Worm (Caenorhabditis elegans) whole organism, mixed stage, embryonic: ENCODE data around the gene F53C3.6.

Experiments
- M03D4.4 ChIP-seq: sonication (generic microtip); optimal IDR thresholded peaks from 2 replicates; lab custom pipeline; 2017; ENCODE audit warnings: mild to moderate bottlenecking, missing genetic modification characterization, missing compliant biosample characterization
- bed-3 ChIP-seq: fragments of 200-800 bp; sonication (Bioruptor generic); optimal IDR thresholded peaks from 3 replicates; lab custom pipeline; 2018; ENCODE audit warnings: mild to moderate bottlenecking, missing genetic modification characterization, moderate library complexity, missing compliant biosample characterization
- blmp-1 ChIP-seq: fragments of 150-350 bp; optimal IDR thresholded peaks from 2 replicates; lab custom pipeline; 2014; ENCODE audit warnings: missing biosample characterization, missing genetic modification characterization
- ceh-39 ChIP-seq: fragments of 150-350 bp; optimal IDR thresholded peaks from 2 replicates; lab custom pipeline; 2014; ENCODE audit warnings: missing biosample characterization, missing genetic modification characterization
- ceh-43 ChIP-seq: fragments of 200-800 bp; sonication (Bioruptor generic); optimal IDR thresholded peaks from 2 replicates; lab custom pipeline; 2018; ENCODE audit warnings: mild to moderate bottlenecking, missing genetic modification characterization, moderate library complexity, missing compliant biosample characterization
- ceh-83 ChIP-seq: fragments of 200-800 bp; sonication (Bioruptor generic); optimal IDR thresholded peaks from 2 replicates; lab custom pipeline; 2018; ENCODE audit warnings: mild to moderate bottlenecking, missing genetic modification characterization, missing compliant biosample characterization
- ces-1 ChIP-seq: fragments of 150-350 bp; optimal IDR thresholded peaks from 2 replicates; lab custom pipeline; 2014; ENCODE audit warnings: missing biosample characterization, missing genetic modification reagents, missing genetic modification characterization
- cnd-1 ChIP-seq: fragments of 200-800 bp; sonication (Bioruptor generic); optimal IDR thresholded peaks from 2 replicates; lab custom pipeline; 2018; ENCODE audit warnings: mild to moderate bottlenecking, missing genetic modification characterization, missing compliant biosample characterization
- drap-1 ChIP-seq: fragments of 200-800 bp; sonication (Bioruptor generic); optimal IDR thresholded peaks from 3 replicates; lab custom pipeline; 2018; ENCODE audit warnings: mild to moderate bottlenecking, missing genetic modification characterization, missing compliant biosample characterization
- elt-1 ChIP-seq: sonication (generic microtip); optimal IDR thresholded peaks from 2 replicates; lab custom pipeline; 2017; ENCODE audit warnings: missing genetic modification characterization, mild to moderate bottlenecking, missing compliant biosample characterization, antibody characterized with exemption, moderate library complexity, borderline replicate concordance; ENCODE audit not compliant: insufficient read depth
- elt-3 ChIP-seq: fragments of 150-350 bp; optimal IDR thresholded peaks from 2 replicates; lab custom pipeline; 2014; ENCODE audit warnings: missing biosample characterization, missing genetic modification characterization
- ham-2 ChIP-seq: fragments of 200-800 bp; sonication (Bioruptor generic); optimal IDR thresholded peaks from 2 replicates; lab custom pipeline; 2018; ENCODE audit warnings: mild to moderate bottlenecking, missing genetic modification characterization, missing compliant biosample characterization
- hlh-1 ChIP-seq: fragments of 150-350 bp; optimal IDR thresholded peaks from 2 replicates; lab custom pipeline; 2014; ENCODE audit warnings: missing biosample characterization, missing genetic modification reagents, missing genetic modification characterization
- lin-13 ChIP-seq: fragments of 150-350 bp; optimal IDR thresholded peaks from 2 replicates; lab custom pipeline; 2014; ENCODE audit warnings: missing biosample characterization, missing genetic modification characterization
- lin-32 ChIP-seq: fragments of 200-800 bp; sonication (Bioruptor generic); optimal IDR thresholded peaks from 2 replicates; lab custom pipeline; 2018; ENCODE audit warnings: mild to moderate bottlenecking, missing genetic modification characterization, missing compliant biosample characterization
- lsy-2 ChIP-seq: fragments of 150-350 bp; optimal IDR thresholded peaks from 2 replicates; lab custom pipeline; 2014; ENCODE audit warnings: missing biosample characterization, missing genetic modification characterization
- mab-5 ChIP-seq: fragments of 150-350 bp; optimal IDR thresholded peaks from 2 replicates; lab custom pipeline; 2014; ENCODE audit warnings: missing biosample characterization, missing genetic modification characterization
- mep-1 ChIP-seq: fragments of 150-350 bp; optimal IDR thresholded peaks from 2 replicates; lab custom pipeline; 2017; ENCODE audit warnings: missing biosample characterization, missing genetic modification reagents, missing genetic modification characterization, inconsistent platforms
- mls-2 ChIP-seq: sonication (generic microtip); optimal IDR thresholded peaks from 2 replicates; lab custom pipeline; 2016; ENCODE audit warnings: mild to moderate bottlenecking, missing genetic modification characterization, moderate library complexity, missing compliant biosample characterization
- nhr-12 ChIP-seq: fragments of 150-350 bp; optimal IDR thresholded peaks from 2 replicates; lab custom pipeline; 2014; ENCODE audit warnings: missing biosample characterization, missing genetic modification characterization
- nhr-2 ChIP-seq: fragments of 150-350 bp; optimal IDR thresholded peaks from 2 replicates; lab custom pipeline; 2014; ENCODE audit warnings: missing biosample characterization, missing genetic modification characterization
- nhr-237 ChIP-seq: fragments of 150-350 bp; optimal IDR thresholded peaks from 2 replicates; lab custom pipeline; 2014; ENCODE audit warnings: missing biosample characterization, missing genetic modification characterization
- nhr-28 ChIP-seq: fragments of 150-350 bp; optimal IDR thresholded peaks from 2 replicates; lab custom pipeline; 2014; ENCODE audit warnings: missing biosample characterization, missing genetic modification characterization
- nhr-76 ChIP-seq: sonication (generic microtip); optimal IDR thresholded peaks from 2 replicates; lab custom pipeline; 2017; ENCODE audit warnings: missing biosample characterization, missing genetic modification characterization
- pha-4 ChIP-seq: fragments of 150-350 bp; optimal IDR thresholded peaks from 2 replicates; lab custom pipeline; 2018; ENCODE audit warnings: missing biosample characterization, missing genetic modification reagents, missing genetic modification characterization
- sem-2 ChIP-seq: fragments of 200-800 bp; sonication (Bioruptor generic); optimal IDR thresholded peaks from 2 replicates; lab custom pipeline; 2018; ENCODE audit warnings: mild to moderate bottlenecking, missing genetic modification characterization, missing compliant biosample characterization
- sptf-1 ChIP-seq: sonication (generic microtip); optimal IDR thresholded peaks from 2 replicates; lab custom pipeline; 2017; ENCODE audit warnings: mild to moderate bottlenecking, missing genetic modification characterization, moderate library complexity, missing compliant biosample characterization
- tbx-8 ChIP-seq: fragments of 200-800 bp; sonication (Bioruptor generic); optimal IDR thresholded peaks from 2 replicates; lab custom pipeline; 2018; ENCODE audit warnings: mild to moderate bottlenecking, missing genetic modification characterization, moderate library complexity, missing compliant biosample characterization
- unc-120 ChIP-seq: sonication (generic microtip); optimal IDR thresholded peaks from 2 replicates; lab custom pipeline; 2017; ENCODE audit warnings: missing genetic modification characterization, missing compliant biosample characterization; ENCODE audit not compliant: poor library complexity, severe bottlenecking
- unc-39 ChIP-seq: fragments of 150-350 bp; optimal IDR thresholded peaks from 2 replicates; lab custom pipeline; 2014; ENCODE audit warnings: missing biosample characterization, missing genetic modification characterization
- unc-62 ChIP-seq: fragments of 150-350 bp; optimal IDR thresholded peaks from 2 replicates; lab custom pipeline; 2014; ENCODE audit warnings: missing biosample characterization, missing genetic modification reagents, missing genetic modification characterization
- ztf-11 ChIP-seq: fragments of 150-350 bp; optimal IDR thresholded peaks from 2 replicates; lab custom pipeline; 2014; ENCODE audit warnings: missing biosample characterization, missing genetic modification characterization

Gene F53C3.6

DNA sequence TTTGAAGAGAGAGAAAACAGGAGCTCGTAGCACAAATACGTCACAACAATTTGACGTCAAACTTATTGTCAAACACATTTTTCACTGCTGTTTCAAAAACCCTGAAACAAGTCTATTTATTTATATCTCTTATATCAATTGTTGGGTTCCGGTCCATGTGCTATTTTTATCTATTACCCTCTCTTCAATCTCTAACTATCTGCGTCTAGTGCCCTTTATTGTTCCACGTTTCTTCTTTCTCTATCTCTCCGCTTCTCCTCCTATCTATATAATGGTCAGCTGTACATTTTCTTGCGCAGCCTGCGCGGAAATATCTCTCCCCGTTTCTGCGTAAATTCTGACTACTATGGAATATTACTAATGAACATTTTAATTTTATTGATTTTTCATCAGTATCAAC is 1.0 kb upstream of the F53C3.6 start:
- TF ChIP-seq tbx-8 (GFP tag; lab: Kevin White, UChicago) (no peak), unc-120 (tag; lab: Kevin White, UChicago) (peak; percentile 54), drap-1 (no peak), mls-2 (peak; percentile 10), nhr-76 (tag; lab: Kevin White, UChicago) (no peak), ces-1 (GFP tag; lab: Kevin White, UChicago) (peak; percentile 88), nhr-237 (tag; lab: Kevin White, UChicago) (peak; percentile 69), nhr-28 (tag; lab: Kevin White, UChicago) (no peak), pha-4 (tag; lab: Kevin White, UChicago) (peak; percentile 38), hlh-1 (tag; lab: Kevin White, UChicago) (peak; percentile 72), elt-3 (tag; lab: Kevin White, UChicago) (peak; percentile 34), lin-13 (no peak), unc-62 (GFP tag; lab: Kevin White, UChicago) (peak; percentile 24), ham-2 (GFP tag; lab: Kevin White, UChicago) (peak; percentile 22), lsy-2 (tag; lab: Kevin White, UChicago) (peak; percentile 14), ceh-39 (tag; lab: Kevin White, UChicago) (peak; percentile 37)
- TF ChIP-seq, all 35 proteins: peak for 11

DNA sequence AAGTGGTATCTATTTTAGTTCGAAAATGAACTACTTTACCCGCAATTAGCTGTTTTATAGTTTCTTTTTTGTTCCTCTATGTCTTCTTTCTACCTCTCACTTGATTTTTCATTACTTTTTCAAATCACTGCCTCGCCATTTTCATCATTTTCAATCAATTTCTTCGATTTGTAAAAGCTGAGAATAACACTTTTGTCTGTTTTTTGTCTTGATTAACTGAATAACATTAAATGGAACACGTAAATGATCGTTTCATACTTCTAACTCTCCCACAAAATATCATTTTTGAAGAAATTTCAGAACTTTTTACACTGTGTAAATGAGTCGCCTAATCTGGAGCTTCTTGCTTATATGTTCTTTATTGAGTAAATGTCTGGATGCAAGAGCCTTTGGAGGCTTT is 3.2 kb downstream of the F53C3.6 start, which contains the start of gene F53C3.4:
F53C3.4 (plus strand) TSS at position 301 of the 400 bp plus-strand sequence.
- TF ChIP-seq nhr-12 (tag; lab: Kevin White, UChicago) (no peak), lin-13 (no peak), elt-1 (tag; lab: Kevin White, UChicago) (no peak), blmp-1 (no peak), nhr-2 (no peak), ztf-11 (tag; lab: Kevin White, UChicago) (no peak)
- TF ChIP-seq, all 35 proteins: peak for 0

DNA sequence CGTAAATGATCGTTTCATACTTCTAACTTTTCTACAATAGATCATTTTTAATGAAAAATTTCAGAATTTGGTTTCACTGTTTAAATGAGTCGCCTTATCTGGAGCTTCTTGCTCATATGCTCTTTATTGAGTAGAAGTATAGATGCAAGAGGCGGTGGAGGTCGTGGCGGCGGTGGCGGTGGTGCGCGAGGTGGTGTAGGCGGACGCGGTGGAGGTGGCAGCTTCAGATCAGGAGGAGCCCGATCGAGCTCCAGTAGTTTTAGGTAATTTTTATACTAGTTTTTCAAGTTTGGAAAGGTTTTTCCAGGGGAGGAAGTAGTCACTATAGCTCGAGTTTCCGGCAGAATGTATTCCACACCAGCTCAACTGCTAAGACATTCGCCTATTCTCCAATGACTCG is 4.9 kb downstream of the F53C3.6 start, which contains the start of gene F53C3.3:
F53C3.3 (plus strand) TSS at position 59 of the 400 bp plus-strand sequence.
- TF ChIP-seq sem-2 (GFP tag; lab: Kevin White, UChicago): no peak
- TF ChIP-seq mep-1: no peak
- TF ChIP-seq sptf-1 (tag; lab: Kevin White, UChicago): no peak
- no peak for TF ChIP-seq ceh-43
- TF ChIP-seq blmp-1: no peak
- TF ChIP-seq nhr-12 (tag; lab: Kevin White, UChicago): no peak
- no peak for TF ChIP-seq M03D4.4 (tag; lab: Kevin White, UChicago)
- TF ChIP-seq unc-39: no peak
- no peak for TF ChIP-seq ceh-39 (tag; lab: Kevin White, UChicago)
- TF ChIP-seq, all 35 proteins: peak for 0

DNA sequence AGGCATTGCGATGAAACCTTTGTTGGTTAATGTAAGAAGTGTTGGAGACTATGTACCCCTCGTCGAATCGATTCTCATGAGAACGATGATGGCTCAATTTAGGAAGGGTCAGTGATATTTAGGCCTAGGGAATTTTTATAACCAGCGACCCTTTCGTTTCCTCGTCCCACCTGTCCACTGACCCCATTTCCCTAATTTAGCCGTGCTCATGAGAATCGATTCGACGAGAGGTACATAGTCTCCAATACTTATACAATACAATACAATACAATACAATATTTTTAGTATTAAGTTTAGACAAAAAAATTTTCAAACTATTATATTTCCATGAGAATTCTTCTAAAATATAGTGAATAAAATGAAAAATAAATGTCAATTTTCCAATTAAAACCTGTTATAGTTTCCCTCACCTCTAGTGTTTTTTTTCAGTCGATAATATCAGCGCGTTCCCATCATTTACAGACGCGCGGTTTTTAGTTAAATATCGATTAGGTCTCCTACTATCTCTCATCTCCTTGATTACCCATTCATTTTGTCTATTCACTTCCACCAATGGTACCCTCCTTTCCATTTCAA is 8.8 kb downstream of the F53C3.6 start, which contains the start of the genes F53C3.11 and fbxb-103:
F53C3.11 (minus strand) TSS at position 101 of the 576 bp plus-strand sequence.
fbxb-103 (plus strand) TSS at position 526 of the 576 bp plus-strand sequence.
- TF ChIP-seq mab-5 (tag; lab: Kevin White, UChicago): no peak
- no peak for TF ChIP-seq bed-3 (GFP tag; lab: Kevin White, UChicago)
- TF ChIP-seq ces-1 (GFP tag; lab: Kevin White, UChicago): no peak
- TF ChIP-seq pha-4 (tag; lab: Kevin White, UChicago): no peak
- TF ChIP-seq elt-3 (tag; lab: Kevin White, UChicago): no peak
- TF ChIP-seq blmp-1: no peak
- no peak for TF ChIP-seq ceh-83 (GFP tag; lab: Kevin White, UChicago)
- TF ChIP-seq tbx-8 (GFP tag; lab: Kevin White, UChicago): no peak
- no peak for TF ChIP-seq ceh-39 (tag; lab: Kevin White, UChicago)
- TF ChIP-seq nhr-2: no peak
- no peak for TF ChIP-seq unc-120 (tag; lab: Kevin White, UChicago)
- TF ChIP-seq lin-32 (GFP tag; lab: Kevin White, UChicago): no peak
- TF ChIP-seq mep-1: no peak
- no peak for TF ChIP-seq elt-1 (tag; lab: Kevin White, UChicago)
- TF ChIP-seq cnd-1: no peak
- TF ChIP-seq nhr-12 (tag; lab: Kevin White, UChicago): no peak
- no peak for TF ChIP-seq mls-2
- no peak for TF ChIP-seq lin-13
- TF ChIP-seq nhr-76 (tag; lab: Kevin White, UChicago): no peak
